Worm (Caenorhabditis elegans) whole organism, L1 larva: ENCODE measurements around the gene gst-7.

Source experiments
- dpl-1 ChIP-seq, 3 experiments: fragments of 150-350 bp in 2 of 3; sonication (generic microtip) in 1 of 3; optimal IDR thresholded peaks; 2 replicates each; lab custom pipeline; 2014 to 2017; ENCODE audit warnings: missing biosample characterization in 3 of 3, missing genetic modification characterization in 3 of 3, missing genetic modification reagents in 3 of 3
- nhr-47 ChIP-seq: sonication (generic microtip); optimal IDR thresholded peaks from 2 replicates; lab custom pipeline; 2016; ENCODE audit warnings: mild to moderate bottlenecking, missing genetic modification characterization, moderate library complexity, missing compliant biosample characterization

ce11 chrII:4891012-4891775 is 9.3 kb downstream of the gst-7 start, which contains the start of gene gst-9:
- peak; percentile 16 for TF ChIP-seq nhr-47
- peak in 1 of 3 experiments; percentile 8 for TF ChIP-seq dpl-1 (GFP tag; optimal IDR thresholded peaks at IDR 0.05; lab: Kevin White, UChicago)
